Worm (Caenorhabditis elegans) whole organism, L3 larva: Measurements from ENCODE around the gene C25E10.7.

Source experiments
- R02D3.7 ChIP-seq: fragments of 150-350 bp; optimal IDR thresholded peaks from 2 replicates; lab custom pipeline; 2014; ENCODE audit warnings: missing biosample characterization, missing genetic modification characterization
- ZK546.5 ChIP-seq: sonication (generic microtip); optimal IDR thresholded peaks from 2 replicates; lab custom pipeline; 2017; ENCODE audit warnings: missing biosample characterization, missing genetic modification characterization
- aly-2 ChIP-seq: fragments of 150-350 bp; optimal IDR thresholded peaks from 2 replicates; lab custom pipeline; 2014; ENCODE audit warnings: missing biosample characterization, missing genetic modification characterization
- ama-1 ChIP-seq: fragments of 150-350 bp; optimal IDR thresholded peaks from 2 replicates; lab custom pipeline; 2018
- ceh-16 ChIP-seq: sonication (generic microtip); optimal IDR thresholded peaks from 2 replicates; lab custom pipeline; 2017; ENCODE audit warnings: missing biosample characterization, missing genetic modification characterization
- ceh-82 ChIP-seq: fragments of 150-350 bp; optimal IDR thresholded peaks from 2 replicates; lab custom pipeline; 2014; ENCODE audit warnings: missing biosample characterization, missing genetic modification characterization
- egl-27 ChIP-seq: sonication (generic microtip); optimal IDR thresholded peaks from 4 replicates; lab custom pipeline; 2017; ENCODE audit warnings: missing biosample characterization, missing genetic modification reagents, missing genetic modification characterization
- egl-5 ChIP-seq: fragments of 150-350 bp; optimal IDR thresholded peaks from 2 replicates; lab custom pipeline; 2017; ENCODE audit warnings: missing biosample characterization, missing genetic modification reagents, missing genetic modification characterization, inconsistent platforms
- elt-1 ChIP-seq: fragments of 150-350 bp; optimal IDR thresholded peaks from 2 replicates; lab custom pipeline; 2014; ENCODE audit warnings: missing biosample characterization, missing genetic modification characterization
- elt-2 ChIP-seq: sonication (generic microtip); optimal IDR thresholded peaks from 2 replicates; lab custom pipeline; 2016; ENCODE audit warnings: missing genetic modification reagents, mild to moderate bottlenecking, missing genetic modification characterization, missing compliant biosample characterization
- elt-3 ChIP-seq, 3 experiments: fragments of 150-350 bp in 1 of 3; sonication (generic microtip) in 2 of 3; optimal IDR thresholded peaks; 2 replicates in 2 of 3; 4 replicates in 1 of 3; lab custom pipeline; 2014 to 2017; ENCODE audit warnings: missing biosample characterization in 3 of 3, missing genetic modification characterization in 3 of 3
- fkh-10 ChIP-seq: sonication (generic microtip); optimal IDR thresholded peaks from 2 replicates; lab custom pipeline; 2017; ENCODE audit warnings: missing biosample characterization, missing genetic modification reagents, missing genetic modification characterization
- fkh-2 ChIP-seq: fragments of 150-350 bp; optimal IDR thresholded peaks from 2 replicates; lab custom pipeline; 2014; ENCODE audit warnings: missing biosample characterization, missing genetic modification reagents, missing genetic modification characterization
- fos-1 ChIP-seq: fragments of 150-350 bp; optimal IDR thresholded peaks from 2 replicates; lab custom pipeline; 2014; ENCODE audit warnings: missing biosample characterization, missing genetic modification characterization
- hmg-11 ChIP-seq: sonication (generic microtip); optimal IDR thresholded peaks from 2 replicates; lab custom pipeline; 2016; ENCODE audit warnings: missing genetic modification characterization, missing compliant biosample characterization
- jun-1 ChIP-seq: fragments of 150-350 bp; optimal IDR thresholded peaks from 2 replicates; lab custom pipeline; 2014; ENCODE audit warnings: missing biosample characterization, missing genetic modification reagents, missing genetic modification characterization
- lin-15B ChIP-seq: fragments of 150-350 bp; optimal IDR thresholded peaks from 2 replicates; lab custom pipeline; 2014; ENCODE audit warnings: missing biosample characterization, missing genetic modification characterization
- lin-39 ChIP-seq: fragments of 150-350 bp; optimal IDR thresholded peaks from 2 replicates; lab custom pipeline; 2018; ENCODE audit warnings: missing biosample characterization, missing genetic modification reagents, missing genetic modification characterization
- lsy-12 ChIP-seq: sonication (generic microtip); optimal IDR thresholded peaks from 2 replicates; lab custom pipeline; 2016; ENCODE audit warnings: mild to moderate bottlenecking, missing genetic modification characterization, missing compliant biosample characterization
- mdl-1 ChIP-seq: fragments of 150-350 bp; optimal IDR thresholded peaks from 2 replicates; lab custom pipeline; 2014; ENCODE audit warnings: missing biosample characterization, missing genetic modification characterization
- mml-1 ChIP-seq: fragments of 150-350 bp; sonication (generic microtip); optimal IDR thresholded peaks from 3 replicates; lab custom pipeline; 2014; ENCODE audit warnings: missing biosample characterization, missing genetic modification characterization
- nfya-1 ChIP-seq: sonication (generic microtip); optimal IDR thresholded peaks from 2 replicates; lab custom pipeline; 2017; ENCODE audit warnings: missing genetic modification characterization, mild to moderate bottlenecking, missing compliant biosample characterization, antibody characterized with exemption, moderate library complexity; ENCODE audit not compliant: insufficient read depth
- nhr-12 ChIP-seq: fragments of 150-350 bp; optimal IDR thresholded peaks from 2 replicates; lab custom pipeline; 2014; ENCODE audit warnings: missing biosample characterization, missing genetic modification characterization
- nhr-237 ChIP-seq: fragments of 150-350 bp; optimal IDR thresholded peaks from 2 replicates; lab custom pipeline; 2014; ENCODE audit warnings: missing biosample characterization, missing genetic modification characterization
- nhr-25 ChIP-seq: sonication (generic microtip); optimal IDR thresholded peaks from 2 replicates; lab custom pipeline; 2017; ENCODE audit warnings: missing biosample characterization, missing genetic modification characterization
- nhr-28 ChIP-seq: fragments of 150-350 bp; optimal IDR thresholded peaks from 2 replicates; lab custom pipeline; 2014; ENCODE audit warnings: missing biosample characterization, missing genetic modification characterization
- nhr-43 ChIP-seq: sonication (generic microtip); optimal IDR thresholded peaks from 2 replicates; lab custom pipeline; 2016; ENCODE audit warnings: mild to moderate bottlenecking, missing genetic modification characterization, missing compliant biosample characterization; ENCODE audit not compliant: poor library complexity, severe bottlenecking
- nhr-67 ChIP-seq: fragments of 150-350 bp; optimal IDR thresholded peaks from 2 replicates; lab custom pipeline; 2014; ENCODE audit warnings: missing biosample characterization, missing genetic modification characterization
- nhr-76 ChIP-seq: fragments of 150-350 bp; sonication (generic microtip); optimal IDR thresholded peaks from 5 replicates; lab custom pipeline; 2014; ENCODE audit warnings: missing biosample characterization, missing genetic modification characterization
- pha-4 ChIP-seq: fragments of 150-350 bp; optimal IDR thresholded peaks from 2 replicates; lab custom pipeline; 2014; ENCODE audit warnings: missing biosample characterization, missing genetic modification reagents, missing genetic modification characterization
- pqm-1 ChIP-seq: fragments of 150-350 bp; optimal IDR thresholded peaks from 2 replicates; lab custom pipeline; 2017; ENCODE audit warnings: missing biosample characterization, missing genetic modification characterization, inconsistent platforms
- tbx-2 ChIP-seq: sonication (generic microtip); optimal IDR thresholded peaks from 2 replicates; lab custom pipeline; 2016; ENCODE audit warnings: mild to moderate bottlenecking, missing genetic modification characterization, missing compliant biosample characterization
- unc-39 ChIP-seq: sonication (generic microtip); optimal IDR thresholded peaks from 4 replicates; lab custom pipeline; 2017; ENCODE audit warnings: missing biosample characterization, missing genetic modification characterization
- unc-62 ChIP-seq: fragments of 150-350 bp; sonication (generic microtip); optimal IDR thresholded peaks from 4 replicates; lab custom pipeline; 2014; ENCODE audit warnings: missing biosample characterization, missing genetic modification reagents, missing genetic modification characterization
- zag-1 ChIP-seq: fragments of 150-350 bp; optimal IDR thresholded peaks from 2 replicates; lab custom pipeline; 2014; ENCODE audit warnings: missing biosample characterization, missing genetic modification characterization
- ztf-4 ChIP-seq: fragments of 150-350 bp; optimal IDR thresholded peaks from 2 replicates; lab custom pipeline; 2014; ENCODE audit warnings: missing biosample characterization, missing genetic modification characterization

Gene C25E10.7

ce11 chrV:9051100-9051499, at the start of gene C25E10.7:
Gene C25E10.7 (minus strand): TSS chrV:9051200.
- TF ChIP-seq ceh-16 (no peak), mdl-1 (no peak), fkh-2 (no peak), tbx-2 (tag; lab: Kevin White, UChicago) (no peak), pha-4 (no peak), unc-62 (no peak), pqm-1 (tag; lab: Kevin White, UChicago) (no peak), R02D3.7 (no peak), nhr-25 (tag; lab: Kevin White, UChicago) (no peak), egl-27 (tag; lab: Kevin White, UChicago) (no peak), unc-39 (tag; lab: Kevin White, UChicago) (no peak), nhr-12 (tag; lab: Kevin White, UChicago) (no peak), aly-2 (tag; lab: Kevin White, UChicago) (no peak), nhr-28 (tag; lab: Kevin White, UChicago) (no peak), ztf-4 (tag; lab: Kevin White, UChicago) (no peak), nhr-237 (no peak), egl-5 (tag; lab: Kevin White, UChicago) (no peak), ceh-82 (tag; lab: Kevin White, UChicago) (no peak)
- TF ChIP-seq, all 47 proteins: peak for 0

ce11 chrV:9098280-9098973, 47.4 kb upstream of the C25E10.7 start, which contains the start of gene F21C10.9:
Gene F21C10.9 (minus strand): TSS chrV:9098696.
- TF ChIP-seq jun-1 (tag; lab: Kevin White, UChicago) (no peak), elt-2 (tag; lab: Kevin White, UChicago) (peak; percentile 25), nfya-1 (tag; lab: Kevin White, UChicago) (no peak), fkh-10 (GFP tag; lab: Kevin White, UChicago) (no peak), egl-27 (tag; lab: Kevin White, UChicago) (no peak), mml-1 (tag; lab: Kevin White, UChicago) (no peak), ama-1 (lab: Kevin White, UChicago) (no peak), lin-39 (tag; lab: Kevin White, UChicago) (no peak), nhr-76 (no peak), zag-1 (tag; lab: Kevin White, UChicago) (no peak), pqm-1 (tag; lab: Kevin White, UChicago) (no peak), pha-4 (peak; percentile 12), elt-1 (tag; lab: Kevin White, UChicago) (no peak)
- TF ChIP-seq, all 47 proteins: peak for 2

- no peak for TF ChIP-seq aly-2 (tag; lab: Kevin White, UChicago)
- no peak for TF ChIP-seq ztf-4 (tag; lab: Kevin White, UChicago)
- no peak for TF ChIP-seq elt-3 (tag; optimal IDR thresholded peaks at IDR 0.05; lab: Kevin White, UChicago)
- no peak for TF ChIP-seq pqm-1 (tag; lab: Kevin White, UChicago)
- TF ChIP-seq nhr-76, result no peak
- no peak for TF ChIP-seq nhr-67 (tag; lab: Kevin White, UChicago)
- TF ChIP-seq nhr-12 (tag; lab: Kevin White, UChicago), result no peak
- no peak for TF ChIP-seq ZK546.5
- no peak for TF ChIP-seq zag-1 (tag; lab: Kevin White, UChicago)
- TF ChIP-seq pha-4, result no peak
- TF ChIP-seq fos-1, result no peak
- TF ChIP-seq nhr-28 (tag; lab: Kevin White, UChicago), result no peak
- no peak for TF ChIP-seq mml-1 (tag; lab: Kevin White, UChicago)
- TF ChIP-seq lsy-12 (tag; lab: Kevin White, UChicago), result no peak
- TF ChIP-seq hmg-11 (tag; lab: Kevin White, UChicago), result no peak
- no peak for TF ChIP-seq mdl-1
Observed at ce11 chrV:9097213-9097612, 46.2 kb upstream of the C25E10.7 start.

- TF ChIP-seq ama-1 (lab: Kevin White, UChicago) (peak; percentile 55), lin-15B (tag; lab: Kevin White, UChicago) (no peak), lin-39 (tag; lab: Kevin White, UChicago) (peak; percentile 20), nhr-43 (no peak)
Observed at ce11 chrV:9096674-9097073, 45.7 kb upstream of the C25E10.7 start.
